Worm (Caenorhabditis elegans): Measurements from ENCODE around the gene nid-1.

DNA sequence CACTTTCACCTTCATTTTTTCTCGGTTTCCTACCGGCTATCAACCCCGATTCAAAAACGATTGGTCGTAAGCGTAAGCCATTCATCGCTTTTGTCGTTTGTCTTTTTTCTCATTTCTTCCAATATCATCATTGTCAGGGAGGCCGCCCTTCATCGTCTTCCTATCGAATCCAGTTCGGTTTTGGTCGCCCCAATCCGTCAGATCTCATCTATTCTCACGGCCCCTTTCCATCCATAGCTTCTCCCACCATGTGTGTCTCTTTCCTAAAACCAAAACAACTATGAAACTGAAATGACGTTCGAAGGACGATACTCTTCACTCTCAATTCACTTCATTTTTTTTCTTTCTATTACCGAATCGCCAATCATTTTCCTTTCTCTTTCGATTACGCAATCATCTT, 34.1 kb upstream of the nid-1 start:
- TF ChIP-seq eor-1 (tag; optimal IDR thresholded peaks at IDR 0.05) (no peak), skn-1 (tag; optimal IDR thresholded peaks at IDR 0.05) (no peak), nhr-237 (tag; optimal IDR thresholded peaks at IDR 0.05) (no peak), unc-62 (GFP tag; optimal IDR thresholded peaks at IDR 0.05) (no peak), snpc-4 (tag; optimal IDR thresholded peaks at IDR 0.05) (no peak), ama-1 (optimal IDR thresholded peaks at IDR 0.05) (no peak), ztf-4 (tag; optimal IDR thresholded peaks at IDR 0.05) (no peak), elt-3 (tag; optimal IDR thresholded peaks at IDR 0.05) (no peak), pha-4 (tag; optimal IDR thresholded peaks at IDR 0.05) (no peak), mml-1 (tag; optimal IDR thresholded peaks at IDR 0.05) (no peak), ceh-82 (tag; optimal IDR thresholded peaks at IDR 0.05) (no peak)
